Fruit fly (Drosophila melanogaster) whole organism, embryonic: ENCODE results near the gene CG4452.

ENCODE experiments used
- Asciz ChIP-seq: fragments of 200-800 bp; sonication (Bioruptor generic); optimal IDR thresholded peaks from 2 replicates; lab custom pipeline; 2017; ENCODE audit warnings: missing biosample characterization, mild to moderate bottlenecking, missing genetic modification characterization, missing genetic modification reagents
- CG10321 ChIP-seq: fragments of 200-800 bp; sonication (Bioruptor generic); IDR thresholded peaks from 2 replicates; pipeline ENCODE4 v1.3.6; 2022; ENCODE audit warnings: missing biosample characterization, missing genetic modification characterization
- CG10462 ChIP-seq: fragments of 200-800 bp; sonication (Bioruptor generic); optimal IDR thresholded peaks from 2 replicates; lab custom pipeline; 2016; ENCODE audit warnings: missing biosample characterization, missing genetic modification characterization
- CG12219 ChIP-seq: fragments of 200-800 bp; sonication (Bioruptor generic); optimal IDR thresholded peaks from 3 replicates; lab custom pipeline; 2018; ENCODE audit warnings: missing biosample characterization, mild to moderate bottlenecking, missing genetic modification characterization
- CG12236 ChIP-seq: fragments of 200-800 bp; sonication (Bioruptor generic); optimal IDR thresholded peaks from 2 replicates; lab custom pipeline; 2016; ENCODE audit warnings: missing biosample characterization, missing genetic modification characterization
- CG12744 ChIP-seq: fragments of 200-800 bp; sonication (Bioruptor generic); optimal IDR thresholded peaks from 2 replicates; lab custom pipeline; 2016; ENCODE audit warnings: missing biosample characterization, missing genetic modification characterization
- CG12769 ChIP-seq: fragments of 200-800 bp; sonication (Bioruptor generic); optimal IDR thresholded peaks from 2 replicates; lab custom pipeline; 2019; ENCODE audit warnings: missing biosample characterization, mild to moderate bottlenecking, missing genetic modification characterization, moderate library complexity
- CG15479 ChIP-seq: fragments of 200-800 bp; sonication (Bioruptor generic); optimal IDR thresholded peaks from 3 replicates; lab custom pipeline; 2019; ENCODE audit warnings: missing biosample characterization, mild to moderate bottlenecking, missing genetic modification characterization, moderate library complexity
- CG34376 ChIP-seq: fragments of 200-800 bp; sonication (Bioruptor generic); optimal IDR thresholded peaks from 2 replicates; lab custom pipeline; 2018; ENCODE audit warnings: missing biosample characterization, mild to moderate bottlenecking, missing genetic modification characterization
- CG3995 ChIP-seq: fragments of 200-800 bp; sonication (Bioruptor generic); optimal IDR thresholded peaks from 3 replicates; lab custom pipeline; 2016; ENCODE audit warnings: missing biosample characterization, missing genetic modification characterization
- CG6683 ChIP-seq: fragments of 200-800 bp; sonication (Bioruptor generic); optimal IDR thresholded peaks from 2 replicates; lab custom pipeline; 2017; ENCODE audit warnings: missing biosample characterization, mild to moderate bottlenecking, missing genetic modification characterization, missing genetic modification reagents
- CG6689 ChIP-seq: fragments of 200-800 bp; sonication (Bioruptor generic); IDR thresholded peaks from 2 replicates; pipeline ENCODE4 v1.3.6; 2022; ENCODE audit warnings: missing biosample characterization, missing genetic modification characterization
- CG6765 ChIP-seq: fragments of 200-800 bp; sonication (Bioruptor generic); optimal IDR thresholded peaks from 3 replicates; lab custom pipeline; 2017; ENCODE audit warnings: missing biosample characterization, mild to moderate bottlenecking, missing genetic modification characterization
- CG9609 ChIP-seq: fragments of 200-800 bp; sonication (Bioruptor generic); optimal IDR thresholded peaks from 3 replicates; lab custom pipeline; 2016; ENCODE audit warnings: missing biosample characterization, missing genetic modification characterization
- Dll ChIP-seq: fragments of 200-800 bp; sonication (Bioruptor generic); IDR thresholded peaks from 4 replicates; pipeline ENCODE4 v1.3.6; 2022; ENCODE audit warnings: missing biosample characterization, missing genetic modification characterization; ENCODE audit not compliant: partially characterized antibody
- Doc3 ChIP-seq: fragments of 200-800 bp; sonication (Bioruptor generic); IDR thresholded peaks from 3 replicates; pipeline ENCODE4 v1.3.6; 2022; ENCODE audit warnings: missing biosample characterization, missing genetic modification characterization; ENCODE audit not compliant: partially characterized antibody
- Dp ChIP-seq: fragments of 200-800 bp; sonication (Bioruptor generic); optimal IDR thresholded peaks from 2 replicates; lab custom pipeline; 2018; ENCODE audit warnings: missing biosample characterization, mild to moderate bottlenecking, missing genetic modification characterization, moderate library complexity
- HLHmδ ChIP-seq: fragments of 200-800 bp; sonication (Bioruptor generic); optimal IDR thresholded peaks from 2 replicates; lab custom pipeline; 2018; ENCODE audit warnings: missing biosample characterization, mild to moderate bottlenecking, missing genetic modification characterization, moderate library complexity
- HmgZ ChIP-seq: fragments of 200-800 bp; sonication (Bioruptor generic); optimal IDR thresholded peaks from 2 replicates; lab custom pipeline; 2018; ENCODE audit warnings: missing biosample characterization, mild to moderate bottlenecking, missing genetic modification characterization
- Mes4 ChIP-seq: fragments of 200-800 bp; sonication (Bioruptor generic); optimal IDR thresholded peaks from 2 replicates; lab custom pipeline; 2016; ENCODE audit warnings: missing biosample characterization, missing genetic modification characterization
- Mrtf ChIP-seq: fragments of 200-800 bp; sonication (Bioruptor generic); IDR thresholded peaks from 3 replicates; pipeline ENCODE4 v1.3.6; 2022; ENCODE audit warnings: missing biosample characterization, missing genetic modification characterization
- Pdp1 ChIP-seq, 2 experiments: fragments of 200-800 bp; sonication (Bioruptor generic); optimal IDR thresholded peaks; 3 replicates each; lab custom pipeline; 2016; ENCODE audit warnings: missing biosample characterization in 2 of 2, missing genetic modification characterization in 2 of 2, mild to moderate bottlenecking in 1 of 2, moderate library complexity in 1 of 2
- Rfx ChIP-seq: fragments of 200-800 bp; sonication (Bioruptor generic); IDR thresholded peaks from 2 replicates; pipeline ENCODE4 v1.3.6; 2022; ENCODE audit warnings: missing biosample characterization, missing genetic modification characterization
- Six4 ChIP-seq: fragments of 200-800 bp; sonication (Bioruptor generic); optimal IDR thresholded peaks from 2 replicates; lab custom pipeline; 2016; ENCODE audit warnings: missing biosample characterization, missing genetic modification characterization
- Sox100B ChIP-seq: fragments of 200-800 bp; sonication (Bioruptor generic); optimal IDR thresholded peaks from 3 replicates; lab custom pipeline; 2018; ENCODE audit warnings: missing biosample characterization, mild to moderate bottlenecking, missing genetic modification characterization
- Vsx1 ChIP-seq: fragments of 200-800 bp; sonication (Bioruptor generic); optimal IDR thresholded peaks from 2 replicates; lab custom pipeline; 2017; ENCODE audit warnings: missing biosample characterization, mild to moderate bottlenecking, missing genetic modification characterization, missing genetic modification reagents
- al ChIP-seq: fragments of 200-800 bp; sonication (Bioruptor generic); IDR thresholded peaks from 2 replicates; pipeline ENCODE4 v1.3.6; 2022; ENCODE audit warnings: missing biosample characterization, missing genetic modification characterization
- aop ChIP-seq: fragments of 200-800 bp; sonication (Bioruptor generic); IDR thresholded peaks from 2 replicates; pipeline ENCODE4 v1.3.6; 2022; ENCODE audit warnings: missing biosample characterization, missing genetic modification characterization
- ato ChIP-seq: fragments of 200-800 bp; sonication (Bioruptor generic); IDR thresholded peaks from 2 replicates; pipeline ENCODE4 v1.3.6; 2022; ENCODE audit warnings: missing biosample characterization, missing genetic modification characterization; ENCODE audit not compliant: partially characterized antibody
- bab2 ChIP-seq: fragments of 200-800 bp; sonication (Bioruptor generic); optimal IDR thresholded peaks from 2 replicates; lab custom pipeline; 2016; ENCODE audit warnings: missing biosample characterization, missing genetic modification characterization
- caup ChIP-seq: fragments of 200-800 bp; sonication (Bioruptor generic); optimal IDR thresholded peaks from 3 replicates; lab custom pipeline; 2017; ENCODE audit warnings: missing biosample characterization, mild to moderate bottlenecking, missing genetic modification characterization, moderate library complexity; ENCODE audit not compliant: severe bottlenecking
- cg ChIP-seq: fragments of 200-800 bp; sonication (Bioruptor generic); optimal IDR thresholded peaks from 3 replicates; lab custom pipeline; 2019; ENCODE audit warnings: missing biosample characterization, mild to moderate bottlenecking, missing genetic modification characterization, moderate library complexity
- ems ChIP-seq: fragments of 200-800 bp; sonication (Bioruptor generic); optimal IDR thresholded peaks from 3 replicates; lab custom pipeline; 2016; ENCODE audit warnings: missing biosample characterization, missing genetic modification characterization
- exex ChIP-seq: fragments of 200-800 bp; sonication (Bioruptor generic); optimal IDR thresholded peaks from 4 replicates; lab custom pipeline; 2018; ENCODE audit warnings: missing biosample characterization, mild to moderate bottlenecking, missing genetic modification characterization, moderate library complexity
- grn ChIP-seq: fragments of 200-800 bp; sonication (Bioruptor generic); optimal IDR thresholded peaks from 3 replicates; lab custom pipeline; 2017; ENCODE audit warnings: missing biosample characterization, missing genetic modification characterization
- insv ChIP-seq, 2 experiments: fragments of 200-800 bp; sonication (Bioruptor generic); optimal IDR thresholded peaks; 3 replicates each; lab custom pipeline; 2016 to 2018; ENCODE audit warnings: missing biosample characterization in 2 of 2, missing genetic modification characterization in 2 of 2
- mirr ChIP-seq: fragments of 200-800 bp; sonication (Bioruptor generic); optimal IDR thresholded peaks from 3 replicates; lab custom pipeline; 2018; ENCODE audit warnings: missing biosample characterization, mild to moderate bottlenecking, missing genetic modification characterization
- nau ChIP-seq: fragments of 200-800 bp; sonication (Bioruptor generic); optimal IDR thresholded peaks from 3 replicates; lab custom pipeline; 2017; ENCODE audit warnings: missing biosample characterization, mild to moderate bottlenecking, missing genetic modification characterization, missing genetic modification reagents
- nom ChIP-seq: fragments of 200-800 bp; sonication (Bioruptor generic); optimal IDR thresholded peaks from 2 replicates; lab custom pipeline; 2017; ENCODE audit warnings: missing biosample characterization, missing genetic modification characterization, mild to moderate bottlenecking, moderate library complexity, missing genetic modification reagents
- sc ChIP-seq, 3 experiments: fragments of >200 bp in 2 of 3; fragments of 200-800 bp in 1 of 3; sonication (Bioruptor generic) in 1 of 3; optimal IDR thresholded peaks; 2 replicates in 2 of 3; 3 replicates in 1 of 3; lab custom pipeline; 2017; ENCODE audit warnings: mild to moderate bottlenecking in 1 of 3, missing biosample characterization in 1 of 3, missing genetic modification characterization in 1 of 3, missing genetic modification reagents in 1 of 3
- sd ChIP-seq: fragments of 200-800 bp; sonication (Bioruptor generic); optimal IDR thresholded peaks from 3 replicates; lab custom pipeline; 2018; ENCODE audit warnings: missing biosample characterization, mild to moderate bottlenecking, missing genetic modification characterization, moderate library complexity
- sob ChIP-seq: fragments of 200-800 bp; sonication (Bioruptor generic); IDR thresholded peaks from 2 replicates; pipeline ENCODE4 v1.3.6; 2022; ENCODE audit warnings: missing biosample characterization, missing genetic modification characterization
- stc ChIP-seq: fragments of 200-800 bp; sonication (Bioruptor generic); IDR thresholded peaks from 2 replicates; pipeline ENCODE4 v1.3.6; 2022; ENCODE audit warnings: missing biosample characterization, missing genetic modification characterization
- twi ChIP-seq: fragments of 200-800 bp; optimal IDR thresholded peaks from 2 replicates; lab custom pipeline; 2019; ENCODE audit warnings: missing biosample characterization, mild to moderate bottlenecking, missing genetic modification characterization, moderate library complexity
- usp ChIP-seq: fragments of >200 bp; optimal IDR thresholded peaks from 2 replicates; lab custom pipeline; 2017; ENCODE audit warnings: missing biosample characterization, missing genetic modification characterization
- vvl ChIP-seq: fragments of 200-800 bp; sonication (Bioruptor generic); IDR thresholded peaks from 2 replicates; pipeline ENCODE4 v1.3.6; 2022; ENCODE audit warnings: missing biosample characterization, missing genetic modification characterization
- wek ChIP-seq: fragments of 200-800 bp; sonication (Bioruptor generic); optimal IDR thresholded peaks from 3 replicates; lab custom pipeline; 2018; ENCODE audit warnings: missing biosample characterization, mild to moderate bottlenecking, missing genetic modification characterization, moderate library complexity

Gene CG4452

dm6 chr3L:9357830-9358712 lies 9.1 kb upstream of the CG4452 start (continued):
- TF ChIP-seq sc (optimal IDR thresholded peaks at IDR 0.05; lab: Kevin White, UChicago): no peak
- TF ChIP-seq sc (GFP tag; optimal IDR thresholded peaks at IDR 0.05; lab: Kevin White, UChicago): no peak
- TF ChIP-seq Rfx: 0 out of 2 replicates have a peak, but pooled peaks have one; percentile 13
- no peak for TF ChIP-seq ato (GFP tag; lab: Robert Waterston, UW)
- peak; percentile 69 for TF ChIP-seq nom
- TF ChIP-seq vvl (GFP tag; lab: Robert Waterston, UW): no peak
- no peak for TF ChIP-seq CG12236 (GFP tag; lab: Kevin White, UChicago)
- 0 out of 4 replicates have a peak, but pooled peaks have one; percentile 23 for TF ChIP-seq Dll
- peak in 1 of 2 experiments; percentile 33 for TF ChIP-seq Pdp1 (GFP tag; optimal IDR thresholded peaks at IDR 0.05; lab: Kevin White, UChicago)
- TF ChIP-seq CG3995 (GFP tag; lab: Kevin White, UChicago): no peak
- no peak for TF ChIP-seq CG12744 (GFP tag; lab: Kevin White, UChicago)
- TF ChIP-seq caup (GFP tag; lab: Kevin White, UChicago): peak; percentile 15
- no peak for TF ChIP-seq CG12219 (GFP tag; lab: Kevin White, UChicago)
- no peak for TF ChIP-seq Asciz (GFP tag; lab: Kevin White, UChicago)
- no peak for TF ChIP-seq Six4 (GFP tag; lab: Kevin White, UChicago)
- TF ChIP-seq Sox100B (GFP tag; lab: Kevin White, UChicago): no peak
- TF ChIP-seq CG9609 (GFP tag; lab: Kevin White, UChicago): no peak
- TF ChIP-seq CG12769 (tag; lab: Kevin White, UChicago): peak; percentile 60
- TF ChIP-seq cg (GFP tag; lab: Kevin White, UChicago): peak; percentile 82
- TF ChIP-seq stc: 0 out of 2 replicates have a peak, but pooled peaks have one; percentile 19
- no peak for TF ChIP-seq wek (GFP tag; lab: Kevin White, UChicago)
- peak; percentile 25 for TF ChIP-seq twi (tag; lab: Kevin White, UChicago)
- TF ChIP-seq insv (GFP tag; optimal IDR thresholded peaks at IDR 0.05; lab: Kevin White, UChicago): peak in 1 of 2 experiments; percentile 88
- TF ChIP-seq HmgZ (tag; lab: Kevin White, UChicago): peak; percentile 15
- no peak for TF ChIP-seq CG10462 (GFP tag; lab: Kevin White, UChicago)
- no peak for TF ChIP-seq usp (GFP tag; lab: Kevin White, UChicago)
- peak; percentile 75 for TF ChIP-seq Vsx1 (GFP tag; lab: Kevin White, UChicago)
- TF ChIP-seq Dp (GFP tag; lab: Kevin White, UChicago): no peak
- no peak for TF ChIP-seq Mrtf (GFP tag; lab: Robert Waterston, UW)
- TF ChIP-seq HLHmδ (GFP tag; lab: Kevin White, UChicago): no peak
- no peak for TF ChIP-seq CG10321
- no peak for TF ChIP-seq CG6689 (GFP tag; lab: Robert Waterston, UW)
- no peak for TF ChIP-seq sob (GFP tag; lab: Robert Waterston, UW)
- peak; percentile 87 for TF ChIP-seq sd (tag; lab: Kevin White, UChicago)
- TF ChIP-seq nau (GFP tag; lab: Kevin White, UChicago): no peak
- TF ChIP-seq CG34376 (GFP tag; lab: Kevin White, UChicago): peak; percentile 58
- TF ChIP-seq grn: peak; percentile 33
- no peak for TF ChIP-seq al (GFP tag; lab: Robert Waterston, UW)
- no peak for TF ChIP-seq Mes4
- no peak for TF ChIP-seq Doc3 (GFP tag; lab: Robert Waterston, UW)
- TF ChIP-seq ems (GFP tag; lab: Kevin White, UChicago): no peak
- no peak for TF ChIP-seq CG6765 (GFP tag; lab: Kevin White, UChicago)
- TF ChIP-seq CG6683: no peak
- peak; percentile 9 for TF ChIP-seq CG15479 (GFP tag; lab: Kevin White, UChicago)
- TF ChIP-seq exex (tag; lab: Kevin White, UChicago): peak; percentile 22
- no peak for TF ChIP-seq bab2 (GFP tag; lab: Kevin White, UChicago)
- TF ChIP-seq aop: no peak
- peak; percentile 26 for TF ChIP-seq mirr (GFP tag; lab: Kevin White, UChicago)
